Fruit fly (Drosophila melanogaster) Kc167 (cell line): ENCODE results near the gene Larp4B.

Source experiments
- Myc ChIP-seq: fragments of >200 bp; optimal IDR thresholded peaks from 2 replicates; lab custom pipeline; 2017; ENCODE audit warnings: missing external identifiers
- Sin3A ChIP-seq: fragments of >200 bp; optimal IDR thresholded peaks from 2 replicates; lab custom pipeline; 2018; ENCODE audit warnings: missing external identifiers
- h ChIP-seq: fragments of >200 bp; optimal IDR thresholded peaks from 3 replicates; lab custom pipeline; 2018; ENCODE audit warnings: missing external identifiers
- insv ChIP-seq: fragments of >200 bp; optimal IDR thresholded peaks from 3 replicates; lab custom pipeline; 2018; ENCODE audit warnings: missing external identifiers
- psq ChIP-seq: fragments of >200 bp; optimal IDR thresholded peaks from 2 replicates; lab custom pipeline; 2017; ENCODE audit warnings: missing external identifiers
- ttk ChIP-seq: sonication (Bioruptor generic); optimal IDR thresholded peaks from 2 replicates; lab custom pipeline; 2017; ENCODE audit warnings: missing external identifiers

DNA sequence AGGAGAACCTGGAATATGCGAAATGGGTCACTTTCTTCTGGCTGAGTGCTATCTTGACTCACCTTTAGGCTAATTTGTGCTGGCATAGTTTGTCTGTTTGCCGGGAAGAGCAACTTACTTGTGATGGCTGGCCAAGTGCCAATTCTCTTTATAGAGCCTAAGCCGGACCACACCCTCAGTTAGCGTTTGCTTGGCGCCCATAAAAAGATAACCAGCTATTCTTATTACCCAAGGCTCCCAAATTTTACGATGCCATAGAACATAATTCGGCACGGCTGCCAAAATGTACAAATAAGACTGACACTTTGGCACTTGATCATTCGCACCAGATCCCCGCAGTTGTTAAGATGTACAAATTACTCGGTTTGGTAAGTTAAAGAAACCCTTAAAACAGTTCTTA lies 35.0 kb upstream of the Larp4B start, which contains the start of the genes CG42525 and CG14958:
- TF ChIP-seq psq (lab: Kevin White, UChicago): no peak
- TF ChIP-seq insv (lab: Kevin White, UChicago): no peak
- TF ChIP-seq Myc (lab: Kevin White, UChicago): no peak
- TF ChIP-seq h (lab: Kevin White, UChicago): no peak
- TF ChIP-seq ttk (lab: Kevin White, UChicago): no peak
- TF ChIP-seq Sin3A (lab: Kevin White, UChicago): no peak
